Fruit fly (Drosophila melanogaster) whole organism, embryonic: ENCODE measurements around the gene Cpr78E.

Experiments
- CG13424 ChIP-seq: fragments of 200-800 bp; sonication (Bioruptor generic); optimal IDR thresholded peaks from 2 replicates; lab custom pipeline; 2019; ENCODE audit warnings: missing biosample characterization, mild to moderate bottlenecking, missing genetic modification characterization, moderate library complexity
- CG17912 ChIP-seq: fragments of 200-800 bp; sonication (Bioruptor generic); optimal IDR thresholded peaks from 2 replicates; lab custom pipeline; 2018; ENCODE audit warnings: missing biosample characterization, mild to moderate bottlenecking, missing genetic modification characterization
- CG18764 ChIP-seq: fragments of 200-800 bp; sonication (Bioruptor generic); optimal IDR thresholded peaks from 3 replicates; lab custom pipeline; 2016; ENCODE audit warnings: missing biosample characterization, missing genetic modification characterization
- CG3065 ChIP-seq: fragments of 200-800 bp; sonication (Bioruptor generic); optimal IDR thresholded peaks from 2 replicates; lab custom pipeline; 2016; ENCODE audit warnings: missing biosample characterization, missing genetic modification characterization
- Gug ChIP-seq: fragments of 200-800 bp; sonication (Bioruptor generic); IDR thresholded peaks from 4 replicates; pipeline ENCODE4 v1.3.6; 2022; ENCODE audit warnings: missing biosample characterization, missing genetic modification characterization
- MESR4 ChIP-seq: fragments of 200-800 bp; sonication (Bioruptor generic); optimal IDR thresholded peaks from 2 replicates; lab custom pipeline; 2018; ENCODE audit warnings: missing biosample characterization, mild to moderate bottlenecking, missing genetic modification characterization, moderate library complexity
- NC2α ChIP-seq: fragments of 200-800 bp; sonication (Bioruptor generic); optimal IDR thresholded peaks from 2 replicates; lab custom pipeline; 2016; ENCODE audit warnings: missing biosample characterization, missing genetic modification characterization
- caup ChIP-seq: fragments of 200-800 bp; sonication (Bioruptor generic); optimal IDR thresholded peaks from 3 replicates; lab custom pipeline; 2017; ENCODE audit warnings: missing biosample characterization, mild to moderate bottlenecking, missing genetic modification characterization, moderate library complexity; ENCODE audit not compliant: severe bottlenecking
- chinmo ChIP-seq: fragments of 200-800 bp; sonication (Bioruptor generic); IDR thresholded peaks from 4 replicates; pipeline ENCODE4 v1.3.6; 2022; ENCODE audit warnings: missing biosample characterization, missing genetic modification characterization; ENCODE audit not compliant: partially characterized antibody
- gro ChIP-seq: fragments of 200-800 bp; sonication (Bioruptor generic); optimal IDR thresholded peaks from 2 replicates; lab custom pipeline; 2016; ENCODE audit warnings: missing biosample characterization, missing genetic modification characterization
- unpg ChIP-seq: fragments of 200-800 bp; sonication (Bioruptor generic); optimal IDR thresholded peaks from 3 replicates; lab custom pipeline; 2018; ENCODE audit warnings: missing biosample characterization, mild to moderate bottlenecking, missing genetic modification characterization, moderate library complexity

DNA sequence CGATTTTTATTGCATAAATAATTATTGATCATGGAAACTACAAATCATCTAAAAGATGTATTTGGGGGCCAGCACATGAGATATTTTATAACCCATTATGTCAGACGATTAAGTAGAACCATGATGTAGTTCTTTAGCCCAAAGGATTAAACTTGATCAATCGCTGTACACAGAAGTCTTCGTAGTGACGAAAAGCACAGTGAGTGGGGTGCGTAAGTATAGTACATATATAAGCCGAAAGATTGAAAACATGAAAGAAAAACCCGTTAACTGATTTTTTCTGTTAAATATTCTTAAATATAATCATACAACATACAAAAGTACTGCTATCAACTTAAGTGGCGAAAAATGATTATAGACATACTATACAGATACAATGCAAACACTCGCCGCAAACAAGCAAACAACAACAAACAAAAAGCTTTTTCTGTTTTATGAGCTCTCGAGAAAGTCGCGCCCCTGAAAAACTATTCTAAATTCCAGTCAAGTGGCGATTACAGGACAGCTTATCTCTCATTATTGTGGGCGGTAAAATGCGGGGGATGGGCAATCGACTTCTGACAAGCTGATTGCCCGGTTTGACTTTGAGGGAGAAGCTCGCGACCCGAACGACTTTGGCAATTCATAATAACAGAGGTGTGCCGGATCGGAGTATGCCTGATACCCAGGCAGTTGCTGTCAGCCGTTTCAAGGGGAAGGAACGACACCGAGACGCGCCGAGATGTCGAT is 30.4 kb downstream of the Cpr78E start, which contains the start of gene CG32444:
- no peak for TF ChIP-seq NC2α (GFP tag; lab: Kevin White, UChicago)
- TF ChIP-seq CG17912 (GFP tag; lab: Kevin White, UChicago) = no peak
- no peak for TF ChIP-seq caup (GFP tag; lab: Kevin White, UChicago)
- TF ChIP-seq CG13424 = no peak
- TF ChIP-seq unpg (GFP tag; lab: Kevin White, UChicago) = no peak
- TF ChIP-seq chinmo (GFP tag; lab: Robert Waterston, UW) = no peak
- no peak for TF ChIP-seq CG3065 (GFP tag; lab: Kevin White, UChicago)
- no peak for TF ChIP-seq Gug
- no peak for TF ChIP-seq gro
- no peak for TF ChIP-seq MESR4
- TF ChIP-seq CG18764 (GFP tag; lab: Kevin White, UChicago) = no peak
